Worm (Caenorhabditis elegans): Measurements from ENCODE around the gene pqn-8.
A peak's percentile ranks its signal among the peaks of the same experiment; 100 is the strongest.

- TF ChIP-seq elt-3 (tag; optimal IDR thresholded peaks at IDR 0.05) = no peak
- peak in 1 of 2 experiments; percentile 16 for TF ChIP-seq lin-35 (GFP tag; optimal IDR thresholded peaks at IDR 0.05)
- TF ChIP-seq hlh-17 (GFP tag; optimal IDR thresholded peaks at IDR 0.05; ENCODE audit: borderline replicate concordance) = no peak
- no peak for TF ChIP-seq sptf-1 (tag; optimal IDR thresholded peaks at IDR 0.05)
- TF ChIP-seq rnt-1 (tag; optimal IDR thresholded peaks at IDR 0.05) = no peak
- TF ChIP-seq unc-62 (GFP tag; optimal IDR thresholded peaks at IDR 0.05) = no peak
Measured at ce11 chrIII:9956123-9956522, 41.7 kb downstream of the pqn-8 start, which contains the start of gene mog-1.
